Worm (Caenorhabditis elegans): ENCODE measurements around the gene K01B6.3.

Gene K01B6.3

ce11 chrIII:9322010-9322409 lies 22.0 kb downstream of the K01B6.3 start, which contains the start of gene cpb-1:
cpb-1 (plus strand) TSS chrIII:9322310.
- TF ChIP-seq ceh-16 (tag; optimal IDR thresholded peaks at IDR 0.05) (no peak), lsy-2 (tag; optimal IDR thresholded peaks at IDR 0.05) (no peak), C34F6.9 (tag; optimal IDR thresholded peaks at IDR 0.05) (no peak), Y55F3AM.14 (GFP tag; optimal IDR thresholded peaks at IDR 0.05) (no peak), nhr-21 (tag; optimal IDR thresholded peaks at IDR 0.05) (no peak), alr-1 (tag; optimal IDR thresholded peaks at IDR 0.05) (no peak), zag-1 (tag; optimal IDR thresholded peaks at IDR 0.05) (no peak), skn-1 (tag; optimal IDR thresholded peaks at IDR 0.05) (no peak), nhr-237 (tag; optimal IDR thresholded peaks at IDR 0.05) (no peak), nhr-23 (tag; optimal IDR thresholded peaks at IDR 0.05) (no peak), sma-3 (GFP tag; optimal IDR thresholded peaks at IDR 0.05) (no peak), ceh-82 (tag; optimal IDR thresholded peaks at IDR 0.05) (no peak), unc-62 (GFP tag; optimal IDR thresholded peaks at IDR 0.05) (no peak), snpc-4 (tag; optimal IDR thresholded peaks at IDR 0.05) (no peak), unc-39 (tag; optimal IDR thresholded peaks at IDR 0.05) (no peak), nhr-129 (tag; optimal IDR thresholded peaks at IDR 0.05) (no peak)

ce11 chrIII:9324724-9325123 lies 24.7 kb downstream of the K01B6.3 start, which contains the start of gene C40H1.7:
C40H1.7 (plus strand) TSS chrIII:9325024.
- TF ChIP-seq mdl-1 (tag; optimal IDR thresholded peaks at IDR 0.05) (no peak), nhr-10 (tag; optimal IDR thresholded peaks at IDR 0.05) (no peak), nhr-6 (tag; optimal IDR thresholded peaks at IDR 0.05) (no peak), ztf-11 (tag; optimal IDR thresholded peaks at IDR 0.05) (no peak)

ce11 chrIII:9326528-9326927 lies 26.5 kb downstream of the K01B6.3 start:
- no peak for TF ChIP-seq nhr-12 (tag; optimal IDR thresholded peaks at IDR 0.05)
- TF ChIP-seq dmd-4 (tag; optimal IDR thresholded peaks at IDR 0.05), result no peak
- TF ChIP-seq sma-9 (GFP tag; optimal IDR thresholded peaks at IDR 0.05), result peak; percentile 72
- no peak for TF ChIP-seq sma-9 (tag; optimal IDR thresholded peaks at IDR 0.05)
- TF ChIP-seq F13H6.1 (tag; optimal IDR thresholded peaks at IDR 0.05), result peak; percentile 12
- TF ChIP-seq zag-1 (tag; optimal IDR thresholded peaks at IDR 0.05), result no peak
- TF ChIP-seq nhr-129 (tag; optimal IDR thresholded peaks at IDR 0.05), result no peak
- TF ChIP-seq gmeb-1 (tag; optimal IDR thresholded peaks at IDR 0.05), result peak; percentile 44
- peak; percentile 34 for TF ChIP-seq sma-3 (GFP tag; optimal IDR thresholded peaks at IDR 0.05)
- peak; percentile 93 for TF ChIP-seq fos-1 (tag; optimal IDR thresholded peaks at IDR 0.05)
- peak; percentile 87 for TF ChIP-seq crh-2 (tag; optimal IDR thresholded peaks at IDR 0.05)

- TF ChIP-seq ztf-4 (tag; optimal IDR thresholded peaks at IDR 0.05) (no peak), gmeb-1 (tag; optimal IDR thresholded peaks at IDR 0.05) (no peak), elt-1 (tag; optimal IDR thresholded peaks at IDR 0.05) (no peak), sma-3 (GFP tag; optimal IDR thresholded peaks at IDR 0.05) (no peak), nhr-6 (tag; optimal IDR thresholded peaks at IDR 0.05) (no peak), lsy-2 (tag; optimal IDR thresholded peaks at IDR 0.05) (no peak), mbf-1 (tag; optimal IDR thresholded peaks at IDR 0.05) (no peak), ztf-11 (tag; optimal IDR thresholded peaks at IDR 0.05) (no peak), unc-55 (GFP tag; optimal IDR thresholded peaks at IDR 0.05) (no peak), fos-1 (tag; optimal IDR thresholded peaks at IDR 0.05) (no peak), lin-13 (GFP tag; optimal IDR thresholded peaks at IDR 0.05) (no peak), ceh-82 (tag; optimal IDR thresholded peaks at IDR 0.05) (no peak), ztf-1 (GFP tag; conservative IDR thresholded peaks at IDR 0.05) (no peak), nhr-77 (tag; optimal IDR thresholded peaks at IDR 0.05) (no peak), nhr-11 (tag; optimal IDR thresholded peaks at IDR 0.05) (no peak), egl-27 (tag; optimal IDR thresholded peaks at IDR 0.05) (no peak), mab-5 (tag; optimal IDR thresholded peaks at IDR 0.05) (no peak), nhr-129 (tag; optimal IDR thresholded peaks at IDR 0.05) (no peak), skn-1 (tag; optimal IDR thresholded peaks at IDR 0.05) (no peak), nhr-12 (tag; optimal IDR thresholded peaks at IDR 0.05) (no peak)
Measured at ce11 chrIII:9327910-9328309, 27.9 kb downstream of the K01B6.3 start.

ce11 chrIII:9328732-9329131 lies 28.7 kb downstream of the K01B6.3 start:
- no peak for TF ChIP-seq nhr-237 (tag; optimal IDR thresholded peaks at IDR 0.05)
- TF ChIP-seq nhr-77 (tag; optimal IDR thresholded peaks at IDR 0.05), result no peak
- TF ChIP-seq ceh-16 (tag; optimal IDR thresholded peaks at IDR 0.05), result no peak
- TF ChIP-seq lsy-2 (tag; optimal IDR thresholded peaks at IDR 0.05), result peak in 1 of 2 experiments; percentile 13
- TF ChIP-seq fos-1 (tag; optimal IDR thresholded peaks at IDR 0.05), result no peak
- peak; percentile 73 for TF ChIP-seq nhr-129 (tag; optimal IDR thresholded peaks at IDR 0.05)
